Worm (Caenorhabditis elegans) whole organism, mixed stage, embryonic: ENCODE measurements around the gene mgrn-1.
A peak's percentile ranks its signal among the peaks of the same experiment; 100 is the strongest.

Experiments
- blmp-1 ChIP-seq: fragments of 150-350 bp; optimal IDR thresholded peaks from 2 replicates; lab custom pipeline; 2014; ENCODE audit warnings: missing biosample characterization, missing genetic modification characterization
- ces-1 ChIP-seq: fragments of 150-350 bp; optimal IDR thresholded peaks from 2 replicates; lab custom pipeline; 2014; ENCODE audit warnings: missing biosample characterization, missing genetic modification reagents, missing genetic modification characterization
- cnd-1 ChIP-seq: fragments of 200-800 bp; sonication (Bioruptor generic); optimal IDR thresholded peaks from 2 replicates; lab custom pipeline; 2018; ENCODE audit warnings: mild to moderate bottlenecking, missing genetic modification characterization, missing compliant biosample characterization
- lin-13 ChIP-seq: fragments of 150-350 bp; optimal IDR thresholded peaks from 2 replicates; lab custom pipeline; 2014; ENCODE audit warnings: missing biosample characterization, missing genetic modification characterization
- lsy-2 ChIP-seq: fragments of 150-350 bp; optimal IDR thresholded peaks from 2 replicates; lab custom pipeline; 2014; ENCODE audit warnings: missing biosample characterization, missing genetic modification characterization
- mab-5 ChIP-seq: fragments of 150-350 bp; optimal IDR thresholded peaks from 2 replicates; lab custom pipeline; 2014; ENCODE audit warnings: missing biosample characterization, missing genetic modification characterization
- mep-1 ChIP-seq: fragments of 150-350 bp; optimal IDR thresholded peaks from 2 replicates; lab custom pipeline; 2017; ENCODE audit warnings: missing biosample characterization, missing genetic modification reagents, missing genetic modification characterization, inconsistent platforms
- nhr-12 ChIP-seq: fragments of 150-350 bp; optimal IDR thresholded peaks from 2 replicates; lab custom pipeline; 2014; ENCODE audit warnings: missing biosample characterization, missing genetic modification characterization
- nhr-76 ChIP-seq: sonication (generic microtip); optimal IDR thresholded peaks from 2 replicates; lab custom pipeline; 2017; ENCODE audit warnings: missing biosample characterization, missing genetic modification characterization
- pha-4 ChIP-seq: fragments of 150-350 bp; optimal IDR thresholded peaks from 2 replicates; lab custom pipeline; 2018; ENCODE audit warnings: missing biosample characterization, missing genetic modification reagents, missing genetic modification characterization
- unc-120 ChIP-seq: sonication (generic microtip); optimal IDR thresholded peaks from 2 replicates; lab custom pipeline; 2017; ENCODE audit warnings: missing genetic modification characterization, missing compliant biosample characterization; ENCODE audit not compliant: poor library complexity, severe bottlenecking
- unc-62 ChIP-seq: fragments of 150-350 bp; optimal IDR thresholded peaks from 2 replicates; lab custom pipeline; 2014; ENCODE audit warnings: missing biosample characterization, missing genetic modification reagents, missing genetic modification characterization

ce11 chrX:14312416-14312815, 933 bp upstream of the mgrn-1 start:
- peak; percentile 49 for TF ChIP-seq unc-62 (GFP tag; lab: Kevin White, UChicago)
- peak; percentile 62 for TF ChIP-seq pha-4
- TF ChIP-seq lin-13, result peak; percentile 93
- TF ChIP-seq ces-1 (GFP tag; lab: Kevin White, UChicago), result peak; percentile 89
- TF ChIP-seq nhr-76 (tag; lab: Kevin White, UChicago), result no peak
- peak; percentile 38 for TF ChIP-seq mab-5 (tag; lab: Kevin White, UChicago)
- no peak for TF ChIP-seq nhr-12 (tag; lab: Kevin White, UChicago)
- TF ChIP-seq lsy-2 (tag; lab: Kevin White, UChicago), result peak; percentile 89
- TF ChIP-seq blmp-1, result no peak
- TF ChIP-seq unc-120 (tag; lab: Kevin White, UChicago), result peak; percentile 98
- peak; percentile 61 for TF ChIP-seq cnd-1 (tag; lab: Kevin White, UChicago)
- peak; percentile 86 for TF ChIP-seq mep-1
